Worm (Caenorhabditis elegans): ENCODE results near the gene T27E4.1.
A peak's percentile ranks its signal among the peaks of the same experiment; 100 is the strongest.

T27E4.1 gene

ce11 chrV:9092209-9092608 is at the start of gene T27E4.1:
TSS of gene T27E4.1 (plus strand) at chrV:9092345.
- TF ChIP-seq madf-8 (GFP tag; conservative IDR thresholded peaks at IDR 0.05) = no peak
- no peak for TF ChIP-seq ceh-91 (GFP tag; IDR thresholded peaks at IDR 0.05)
- TF ChIP-seq B0336.3 (GFP tag; IDR thresholded peaks at IDR 0.05) = no peak
- TF ChIP-seq ceh-27 (GFP tag; optimal IDR thresholded peaks at IDR 0.05) = peak; percentile 9
- TF ChIP-seq F57C9.4 (tag; optimal IDR thresholded peaks at IDR 0.05) = no peak
- TF ChIP-seq F37B4.10 (GFP tag; IDR thresholded peaks at IDR 0.05) = no peak
- TF ChIP-seq athp-1 (tag; optimal IDR thresholded peaks at IDR 0.05) = no peak
- no peak for TF ChIP-seq tbx-9 (tag; optimal IDR thresholded peaks at IDR 0.05; ENCODE audit: borderline replicate concordance)

- TF ChIP-seq Y53F4B.3 (GFP tag; IDR thresholded peaks at IDR 0.05) = no peak
- TF ChIP-seq snpc-4 (GFP tag; optimal IDR thresholded peaks at IDR 0.05) = no peak
- TF ChIP-seq snpc-4 (tag; optimal IDR thresholded peaks at IDR 0.05) = no peak
- TF ChIP-seq dpff-1 (tag; optimal IDR thresholded peaks at IDR 0.05) = no peak
- TF ChIP-seq Y95B8A.8 (GFP tag; IDR thresholded peaks at IDR 0.05) = no peak
- no peak for TF ChIP-seq Y79H2A.3 (GFP tag; conservative IDR thresholded peaks at IDR 0.05)
- TF ChIP-seq F57A8.1 (GFP tag; optimal IDR thresholded peaks at IDR 0.05) = no peak
- no peak for TF ChIP-seq athp-1 (tag; optimal IDR thresholded peaks at IDR 0.05)
- no peak for TF ChIP-seq hmg-1.2 (GFP tag; IDR thresholded peaks at IDR 0.05)
- no peak for TF ChIP-seq gei-17 (GFP tag; optimal IDR thresholded peaks at IDR 0.05)
- TF ChIP-seq ztf-26 (tag; optimal IDR thresholded peaks at IDR 0.05) = no peak
- no peak for TF ChIP-seq hlh-26 (GFP tag; conservative IDR thresholded peaks at IDR 0.05)
- TF ChIP-seq ama-1 (optimal IDR thresholded peaks at IDR 0.05) = no peak
- no peak for TF ChIP-seq ama-1 (GFP tag; optimal IDR thresholded peaks at IDR 0.05)
- TF ChIP-seq ztf-6 (GFP tag; IDR thresholded peaks at IDR 0.05) = no peak
- no peak for TF ChIP-seq let-607 (tag; optimal IDR thresholded peaks at IDR 0.05)
- no peak for TF ChIP-seq let-526 (GFP tag; IDR thresholded peaks at IDR 0.05)
- TF ChIP-seq hsf-1 (GFP tag; IDR thresholded peaks at IDR 0.05) = no peak
- TF ChIP-seq bed-2 (GFP tag; IDR thresholded peaks at IDR 0.05) = no peak
Measured at ce11 chrV:9044871-9045270, 47.3 kb upstream of the T27E4.1 start, which contains the start of gene nhr-30. TSS of gene nhr-30 (plus strand) at chrV:9045171.

DNA sequence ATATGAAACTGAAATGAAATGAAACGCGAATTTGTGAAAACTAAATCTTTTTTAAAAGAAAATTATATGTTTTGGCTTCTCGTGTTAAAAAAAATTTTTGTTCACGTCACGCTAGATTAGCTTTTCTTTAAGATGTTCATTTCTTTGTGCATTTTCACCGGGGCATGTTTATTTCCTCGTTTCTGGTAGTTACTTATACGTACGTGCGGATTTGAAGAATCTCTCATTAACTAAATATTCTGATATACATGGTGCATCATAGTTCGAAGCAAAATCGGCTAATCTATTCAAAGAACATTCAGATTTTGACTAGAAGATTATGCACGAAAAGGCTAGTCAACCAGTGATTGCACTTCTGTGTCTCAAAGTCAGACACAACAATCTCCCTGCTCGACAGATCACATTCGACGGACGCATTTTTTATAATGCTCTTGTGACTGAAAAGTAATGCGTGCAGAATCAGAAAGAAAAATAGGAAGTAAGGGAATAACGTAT is 44.5 kb upstream of the T27E4.1 start, which contains the start of gene C25E10.17:
Gene C25E10.17, minus strand, starts transcription at position 51 of the 495 bp plus-strand sequence.
- TF ChIP-seq sea-2 (GFP tag; IDR thresholded peaks at IDR 0.05) (no peak), nhr-120 (GFP tag; IDR thresholded peaks at IDR 0.05) (no peak), snpc-1.3 (tag; optimal IDR thresholded peaks at IDR 0.05; ENCODE audit: insufficient read depth) (no peak), B0336.3 (GFP tag; IDR thresholded peaks at IDR 0.05) (no peak), nhr-90 (tag; optimal IDR thresholded peaks at IDR 0.05) (no peak), C06A6.2 (GFP tag; conservative IDR thresholded peaks at IDR 0.05) (no peak), lag-1 (GFP tag; IDR thresholded peaks at IDR 0.05) (no peak), let-607 (tag; optimal IDR thresholded peaks at IDR 0.05) (no peak), ceh-79 (tag; optimal IDR thresholded peaks at IDR 0.05) (no peak), ccch-3 (GFP tag; optimal IDR thresholded peaks at IDR 0.05) (no peak), ceh-27 (GFP tag; optimal IDR thresholded peaks at IDR 0.05) (no peak), somi-1 (GFP tag; optimal IDR thresholded peaks at IDR 0.05) (no peak), ztf-22 (GFP tag; optimal IDR thresholded peaks at IDR 0.05) (no peak), egrh-3 (GFP tag; IDR thresholded peaks at IDR 0.05) (no peak), ceh-40 (GFP tag; IDR thresholded peaks at IDR 0.05) (no peak)

All from whole organism, young adult.